Fruit fly (Drosophila melanogaster) whole organism, adult: ENCODE data around the gene CG43739.

Experiments used
- CG11617 ChIP-seq: fragments of 200-800 bp; sonication (Bioruptor generic); optimal IDR thresholded peaks from 2 replicates; lab custom pipeline; 2017; ENCODE audit warnings: mild to moderate bottlenecking, missing biosample characterization, missing genetic modification reagents, missing genetic modification characterization
- CG12768 ChIP-seq: fragments of 200-800 bp; sonication (Bioruptor generic); optimal IDR thresholded peaks from 2 replicates; lab custom pipeline; 2017; ENCODE audit warnings: missing biosample characterization, missing genetic modification characterization, mild to moderate bottlenecking, moderate library complexity, missing genetic modification reagents
- CG14711 ChIP-seq: fragments of 200-800 bp; sonication (Bioruptor generic); optimal IDR thresholded peaks from 2 replicates; lab custom pipeline; 2018; ENCODE audit warnings: missing biosample characterization, mild to moderate bottlenecking, missing genetic modification characterization, moderate library complexity
- CG1620 ChIP-seq: fragments of 200-800 bp; sonication (Bioruptor generic); optimal IDR thresholded peaks from 2 replicates; lab custom pipeline; 2016; ENCODE audit warnings: missing biosample characterization, missing genetic modification characterization
- CG33017 ChIP-seq: fragments of 200-800 bp; sonication (Bioruptor generic); optimal IDR thresholded peaks from 2 replicates; lab custom pipeline; 2018; ENCODE audit warnings: missing biosample characterization, mild to moderate bottlenecking, missing genetic modification characterization, moderate library complexity
- CG5204 ChIP-seq: fragments of 200-800 bp; sonication (Bioruptor generic); optimal IDR thresholded peaks from 2 replicates; lab custom pipeline; 2016; ENCODE audit warnings: missing biosample characterization, missing genetic modification characterization
- CG7045 ChIP-seq: fragments of 200-800 bp; sonication (Bioruptor generic); optimal IDR thresholded peaks from 2 replicates; lab custom pipeline; 2017; ENCODE audit warnings: missing biosample characterization, mild to moderate bottlenecking, missing genetic modification characterization
- CG7101 ChIP-seq: fragments of 200-800 bp; sonication (Bioruptor generic); optimal IDR thresholded peaks from 2 replicates; lab custom pipeline; 2018; ENCODE audit warnings: missing biosample characterization, mild to moderate bottlenecking, missing genetic modification characterization, moderate library complexity
- Clk ChIP-seq: fragments of 200-800 bp; sonication (Bioruptor generic); optimal IDR thresholded peaks from 2 replicates; lab custom pipeline; 2017; ENCODE audit warnings: missing biosample characterization, missing genetic modification characterization
- Crg-1 ChIP-seq: fragments of 200-800 bp; sonication (Bioruptor generic); optimal IDR thresholded peaks from 2 replicates; lab custom pipeline; 2016; ENCODE audit warnings: missing biosample characterization, missing genetic modification characterization
- Hr96 ChIP-seq: fragments of 200-800 bp; sonication (Bioruptor generic); optimal IDR thresholded peaks from 2 replicates; lab custom pipeline; 2016; ENCODE audit warnings: missing biosample characterization, missing genetic modification characterization
- Mnt ChIP-seq: fragments of 200-800 bp; sonication (Bioruptor generic); optimal IDR thresholded peaks from 2 replicates; lab custom pipeline; 2016; ENCODE audit warnings: missing biosample characterization, mild to moderate bottlenecking, missing genetic modification characterization
- bab1 ChIP-seq: fragments of 200-800 bp; sonication (Bioruptor generic); optimal IDR thresholded peaks from 3 replicates; lab custom pipeline; 2019; ENCODE audit warnings: missing biosample characterization, mild to moderate bottlenecking, missing genetic modification characterization, moderate library complexity
- cic ChIP-seq: fragments of 200-800 bp; sonication (Bioruptor generic); optimal IDR thresholded peaks from 2 replicates; lab custom pipeline; 2017; ENCODE audit warnings: missing biosample characterization, mild to moderate bottlenecking, missing genetic modification characterization, moderate library complexity
- cnc ChIP-seq, 2 experiments: fragments of >200 bp; optimal IDR thresholded peaks; 2 replicates each; lab custom pipeline; 2017
- kay ChIP-seq: fragments of 200-800 bp; sonication (Bioruptor generic); peaks from one replicate; lab custom pipeline; 2016; ENCODE audit warnings: missing biosample characterization, missing genetic modification characterization, borderline replicate concordance
- ovo ChIP-seq: fragments of 200-800 bp; sonication (Bioruptor generic); optimal IDR thresholded peaks from 2 replicates; lab custom pipeline; 2016; ENCODE audit warnings: missing biosample characterization, missing genetic modification characterization
- pad ChIP-seq: fragments of 200-800 bp; sonication (Bioruptor generic); optimal IDR thresholded peaks from 3 replicates; lab custom pipeline; 2017; ENCODE audit warnings: missing biosample characterization, missing genetic modification characterization, mild to moderate bottlenecking, moderate library complexity, missing genetic modification reagents
- tj ChIP-seq: fragments of 200-800 bp; sonication (Bioruptor generic); optimal IDR thresholded peaks from 3 replicates; lab custom pipeline; 2017; ENCODE audit warnings: missing biosample characterization, mild to moderate bottlenecking, missing genetic modification characterization, moderate library complexity
- toe ChIP-seq: fragments of 200-800 bp; sonication (Bioruptor generic); optimal IDR thresholded peaks from 2 replicates; lab custom pipeline; 2016; ENCODE audit warnings: missing biosample characterization, missing genetic modification characterization

CG43739 gene

DNA sequence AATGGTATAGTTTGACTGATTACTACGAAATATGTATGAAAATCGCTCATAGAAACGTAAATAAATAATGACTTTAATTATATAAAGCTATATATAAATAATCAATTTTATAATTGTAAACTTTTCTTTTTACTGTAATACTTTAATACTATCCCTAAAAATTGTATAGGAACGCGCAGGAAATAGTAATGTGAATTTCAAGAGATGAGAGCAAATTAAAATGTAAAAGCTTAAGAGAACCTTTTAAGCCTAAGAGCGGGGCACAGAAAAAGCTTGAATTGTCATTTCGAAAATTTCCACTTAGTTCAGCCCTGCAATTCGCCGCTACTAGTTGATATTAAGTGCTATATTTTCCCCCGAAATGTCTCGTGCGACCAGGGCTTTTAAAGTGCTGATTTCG is 89.4 kb downstream of the CG43739 start, which contains the start of gene CG31673:
TSS of gene CG31673 (plus strand) at position 301 of the 400 bp plus-strand sequence.
- TF ChIP-seq tj (GFP tag; lab: Kevin White, UChicago) (no peak), Mnt (GFP tag; lab: Kevin White, UChicago) (no peak), bab1 (no peak), CG33017 (tag; lab: Kevin White, UChicago) (no peak), kay (GFP tag; lab: Kevin White, UChicago) (no peak), pad (GFP tag; lab: Kevin White, UChicago) (no peak), CG12768 (GFP tag; lab: Kevin White, UChicago) (no peak), Hr96 (no peak), toe (GFP tag; lab: Kevin White, UChicago) (no peak), CG11617 (GFP tag; lab: Kevin White, UChicago) (no peak), CG5204 (GFP tag; lab: Kevin White, UChicago) (no peak), cic (GFP tag; lab: Kevin White, UChicago) (no peak), CG7045 (GFP tag; lab: Kevin White, UChicago) (no peak), CG7101 (tag; lab: Kevin White, UChicago) (no peak), CG1620 (GFP tag; lab: Kevin White, UChicago) (no peak), Crg-1 (no peak), ovo (GFP tag; lab: Kevin White, UChicago) (no peak), Clk (no peak), cnc (optimal IDR thresholded peaks at IDR 0.05; lab: Kevin White, UChicago) (no peak), CG14711 (tag; lab: Kevin White, UChicago) (no peak)

DNA sequence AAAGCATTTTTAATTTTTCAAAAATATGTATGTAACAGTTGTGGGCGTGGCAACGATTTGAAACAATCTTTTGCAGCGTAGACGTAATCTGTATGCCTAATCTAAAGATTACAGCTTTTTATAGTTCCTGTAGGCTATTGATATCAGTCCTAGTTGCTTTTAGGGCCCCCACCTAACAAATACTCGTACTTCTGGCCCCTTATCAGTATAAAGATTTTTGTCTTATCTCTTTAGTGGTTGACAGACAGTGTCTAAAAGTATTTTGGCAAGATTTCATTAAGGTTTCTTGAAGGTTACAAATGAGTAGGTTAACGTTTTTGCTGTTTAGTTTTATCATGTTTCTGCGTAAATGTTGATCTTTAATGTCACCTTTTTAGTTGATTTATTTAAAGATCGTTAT is 90.0 kb downstream of the CG43739 start:
- TF ChIP-seq cic (GFP tag; lab: Kevin White, UChicago) (peak; percentile 55), CG12768 (GFP tag; lab: Kevin White, UChicago) (no peak)

DNA sequence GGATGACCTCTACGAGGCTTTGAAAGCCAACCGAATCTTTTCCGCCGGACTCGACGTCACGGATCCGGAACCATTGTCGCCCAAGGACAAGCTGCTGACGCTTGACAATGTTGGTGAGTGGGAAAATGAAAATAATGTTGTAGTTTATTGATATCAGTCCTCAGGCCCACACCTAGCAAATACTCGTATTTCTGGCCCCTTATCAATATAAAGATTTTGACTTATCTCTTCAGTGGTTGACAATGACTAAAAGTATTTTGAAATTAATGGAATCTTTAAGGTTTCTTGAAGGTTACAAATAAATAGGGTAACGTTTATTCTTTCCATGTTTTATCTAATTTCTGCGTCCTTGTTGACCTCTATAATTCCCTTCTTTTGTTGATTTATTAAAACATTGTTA is 91.7 kb downstream of the CG43739 start:
- TF ChIP-seq CG5204 (GFP tag; lab: Kevin White, UChicago) (no peak), CG1620 (GFP tag; lab: Kevin White, UChicago) (no peak), CG12768 (GFP tag; lab: Kevin White, UChicago) (no peak), kay (GFP tag; lab: Kevin White, UChicago) (no peak), CG33017 (tag; lab: Kevin White, UChicago) (no peak), CG7101 (tag; lab: Kevin White, UChicago) (no peak)

DNA sequence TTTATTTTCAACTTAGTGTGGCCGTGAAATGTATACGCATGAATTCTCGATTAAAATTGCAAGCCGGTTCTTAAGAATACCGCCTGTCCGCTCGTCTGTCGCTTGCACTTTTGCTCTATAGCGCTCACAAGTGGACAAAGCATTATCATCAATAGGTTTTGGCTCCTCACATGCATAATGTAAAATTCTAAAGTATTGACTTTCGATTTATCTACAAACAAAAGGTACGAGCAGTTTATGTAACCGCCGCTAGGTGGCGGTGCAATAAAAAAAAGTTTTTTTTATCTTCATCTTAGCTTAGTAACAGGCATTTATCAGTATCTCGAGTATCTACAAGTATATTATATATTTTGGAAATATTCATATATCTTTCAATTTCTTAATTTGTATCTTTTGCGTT is 92.5 kb downstream of the CG43739 start:
- peak; percentile 76 for TF ChIP-seq kay (GFP tag; lab: Kevin White, UChicago)
- no peak for TF ChIP-seq Mnt (GFP tag; lab: Kevin White, UChicago)

DNA sequence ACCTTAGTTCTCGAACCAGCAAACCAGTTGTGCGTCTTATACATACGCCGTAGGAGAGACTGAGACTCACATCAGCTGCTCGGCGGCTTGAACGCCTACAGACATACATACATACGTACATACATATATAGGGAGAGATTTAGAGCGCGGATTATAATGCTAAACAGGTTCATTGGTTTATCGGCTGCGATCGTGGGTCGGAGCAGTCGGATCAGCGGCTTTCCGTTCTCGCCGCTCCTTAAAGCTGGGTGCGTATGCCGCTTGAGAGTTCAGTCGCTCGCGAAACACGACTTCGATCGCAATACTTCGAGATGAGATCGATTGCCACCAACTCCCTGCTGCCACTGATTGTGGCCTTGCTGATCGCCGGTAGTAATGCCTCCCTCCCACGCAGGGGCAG is 93.5 kb downstream of the CG43739 start:
- TF ChIP-seq pad (GFP tag; lab: Kevin White, UChicago) (no peak), kay (GFP tag; lab: Kevin White, UChicago) (peak; percentile 54)

DNA sequence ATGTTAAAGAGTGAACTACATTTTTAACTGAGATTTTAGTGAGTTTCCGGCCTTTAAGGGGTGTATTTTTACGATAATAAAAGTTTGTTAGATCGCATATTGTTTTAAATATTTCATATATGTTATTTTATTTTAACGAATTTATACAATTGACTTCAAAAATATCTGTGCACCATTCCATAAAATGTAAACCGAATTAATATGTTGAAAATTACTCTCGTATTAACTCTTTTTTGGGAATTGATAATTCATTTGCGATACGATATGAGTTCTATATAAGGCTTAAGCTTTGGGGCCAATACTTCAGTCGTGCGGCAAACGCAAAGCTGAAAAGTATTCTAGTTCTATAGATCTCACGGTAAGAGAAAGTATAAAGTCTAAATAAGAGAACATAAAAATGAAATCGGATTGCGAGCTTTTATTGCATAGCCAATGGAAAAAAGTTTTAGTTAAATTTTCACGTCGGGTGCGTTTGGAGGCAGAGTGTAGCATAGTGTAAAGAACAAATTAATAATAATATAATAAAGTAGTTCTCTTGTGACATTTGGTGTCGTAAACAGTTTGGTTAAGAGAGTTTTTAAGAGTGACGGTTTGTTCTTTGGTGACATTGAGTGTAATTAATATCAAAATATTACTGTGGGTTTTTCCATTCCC is 94.5 kb downstream of the CG43739 start:
- TF ChIP-seq Crg-1 (no peak), CG12768 (GFP tag; lab: Kevin White, UChicago) (no peak), CG7045 (GFP tag; lab: Kevin White, UChicago) (no peak), kay (GFP tag; lab: Kevin White, UChicago) (peak; percentile 96), bab1 (no peak), toe (GFP tag; lab: Kevin White, UChicago) (no peak), Hr96 (no peak), Clk (no peak), CG33017 (tag; lab: Kevin White, UChicago) (peak; percentile 6), cic (GFP tag; lab: Kevin White, UChicago) (no peak)

DNA sequence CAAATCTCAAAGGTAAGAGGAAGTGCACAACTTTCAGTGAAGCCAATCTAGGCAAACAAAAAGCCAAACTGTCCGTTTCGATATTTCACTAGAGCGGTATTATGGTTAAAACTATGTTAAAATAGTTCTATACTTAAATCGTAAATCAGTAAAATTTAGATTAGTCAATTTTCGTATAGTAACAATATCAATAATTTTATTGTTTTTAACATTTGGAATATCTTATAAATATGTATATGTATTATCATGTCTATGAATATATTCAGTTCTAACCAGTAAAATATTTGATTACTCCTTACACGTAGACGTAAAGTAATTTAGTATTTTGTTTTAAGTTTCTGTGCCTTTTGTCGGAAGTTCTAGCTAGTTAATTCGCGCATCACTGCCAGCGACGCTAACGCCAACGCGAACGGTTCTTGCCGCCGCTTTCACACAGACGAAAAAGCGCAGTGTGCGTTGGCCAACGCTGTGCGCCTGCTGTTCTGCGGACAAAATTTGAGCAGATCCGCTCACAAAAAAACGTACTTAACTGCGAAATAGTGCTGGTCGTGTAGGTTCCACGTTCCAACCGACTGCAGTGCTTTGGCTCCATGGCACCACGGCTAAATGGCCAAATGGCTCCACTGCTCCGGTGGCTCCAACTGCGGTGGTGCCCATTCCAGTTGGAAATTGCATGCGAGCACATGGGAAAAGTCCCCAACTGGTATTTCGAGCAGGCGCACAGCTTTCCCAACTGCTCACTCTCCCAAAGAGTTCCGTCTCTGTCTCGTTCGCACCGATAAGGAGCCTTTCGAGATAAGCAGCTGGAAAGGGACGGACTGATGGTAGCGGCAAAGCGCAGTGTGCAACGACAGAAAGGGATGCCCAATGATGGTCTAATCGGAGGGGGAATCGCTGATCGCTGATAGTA is 95.3 kb downstream of the CG43739 start:
- TF ChIP-seq kay (GFP tag; lab: Kevin White, UChicago) (peak; percentile 41), tj (GFP tag; lab: Kevin White, UChicago) (peak; percentile 49), CG11617 (GFP tag; lab: Kevin White, UChicago) (no peak), toe (GFP tag; lab: Kevin White, UChicago) (peak; percentile 17), pad (GFP tag; lab: Kevin White, UChicago) (peak; percentile 100), cic (GFP tag; lab: Kevin White, UChicago) (peak; percentile 86), cnc (optimal IDR thresholded peaks at IDR 0.05; lab: Kevin White, UChicago) (no peak), CG5204 (GFP tag; lab: Kevin White, UChicago) (no peak), CG7045 (GFP tag; lab: Kevin White, UChicago) (no peak), Hr96 (peak; percentile 46), CG7101 (tag; lab: Kevin White, UChicago) (no peak), Clk (no peak), CG12768 (GFP tag; lab: Kevin White, UChicago) (peak; percentile 48), CG33017 (tag; lab: Kevin White, UChicago) (no peak), Mnt (GFP tag; lab: Kevin White, UChicago) (peak; percentile 99), ovo (GFP tag; lab: Kevin White, UChicago) (peak; percentile 73), bab1 (peak; percentile 44)
